Fruit fly (Drosophila melanogaster): ENCODE results near the gene Tmc.

- no peak for TF ChIP-seq foxo (GFP tag; optimal IDR thresholded peaks at IDR 0.05)
- TF ChIP-seq rgr (GFP tag; optimal IDR thresholded peaks at IDR 0.05), result no peak
- no peak for TF ChIP-seq jim (GFP tag; optimal IDR thresholded peaks at IDR 0.05)
- TF ChIP-seq fru (GFP tag; optimal IDR thresholded peaks at IDR 0.05), result no peak
- TF ChIP-seq CG32264 (GFP tag; optimal IDR thresholded peaks at IDR 0.05), result no peak
- no peak for TF ChIP-seq Mio (GFP tag; optimal IDR thresholded peaks at IDR 0.05)
- no peak for TF ChIP-seq Jra (GFP tag; optimal IDR thresholded peaks at IDR 0.05)
- TF ChIP-seq h (GFP tag; optimal IDR thresholded peaks at IDR 0.05), result no peak
- TF ChIP-seq tai (GFP tag; optimal IDR thresholded peaks at IDR 0.05), result no peak
- no peak for TF ChIP-seq br (GFP tag; optimal IDR thresholded peaks at IDR 0.05)
- TF ChIP-seq Hr78 (GFP tag; optimal IDR thresholded peaks at IDR 0.05), result no peak
- TF ChIP-seq psq (GFP tag; optimal IDR thresholded peaks at IDR 0.05), result no peak
These were observed 46.2 kb downstream of the Tmc start, which contains the start of gene CNMaR for dm6 chr3L:9643762-9644161.
